Worm (Caenorhabditis elegans) whole organism, L4 larva: ENCODE results near the gene R193.2.

ENCODE experiments used
- D1046.2 ChIP-seq: fragments of 200-800 bp; sonication (Bioruptor generic); IDR thresholded peaks from 2 replicates; pipeline ENCODE4 v1.3.6; 2022; ENCODE audit warnings: missing genetic modification characterization, missing compliant biosample characterization
- Y105C5A.15 ChIP-seq: fragments of 200-800 bp; sonication (Bioruptor generic); IDR thresholded peaks from 2 replicates; pipeline ENCODE4 v1.3.6; 2022; ENCODE audit warnings: missing genetic modification characterization, missing compliant biosample characterization
- Y5F2A.4 ChIP-seq: fragments of 200-800 bp; sonication (Bioruptor generic); optimal IDR thresholded peaks from 2 replicates; lab custom pipeline; 2018; ENCODE audit warnings: mild to moderate bottlenecking, missing genetic modification characterization, missing compliant biosample characterization
- ZK337.2 ChIP-seq: fragments of 200-800 bp; sonication (Bioruptor generic); IDR thresholded peaks from 2 replicates; pipeline ENCODE4 v1.3.6; 2022; ENCODE audit warnings: missing genetic modification reagents, missing genetic modification characterization, missing compliant biosample characterization
- ama-1 ChIP-seq: fragments of 150-350 bp; optimal IDR thresholded peaks from 2 replicates; lab custom pipeline; 2014; ENCODE audit warnings: inconsistent platforms, mixed read lengths
- ceh-82 ChIP-seq: sonication (generic microtip); optimal IDR thresholded peaks from 2 replicates; lab custom pipeline; 2017; ENCODE audit warnings: missing biosample characterization, missing genetic modification characterization
- ces-1 ChIP-seq: fragments of 150-350 bp; sonication (generic microtip); optimal IDR thresholded peaks from 4 replicates; lab custom pipeline; 2014; ENCODE audit warnings: missing biosample characterization, missing genetic modification reagents, missing genetic modification characterization
- dmd-8 ChIP-seq: fragments of 200-800 bp; sonication (Bioruptor generic); IDR thresholded peaks from 2 replicates; pipeline ENCODE4 v1.3.6; 2022; ENCODE audit warnings: missing genetic modification characterization, missing compliant biosample characterization
- egl-27 ChIP-seq: sonication (generic microtip); optimal IDR thresholded peaks from 3 replicates; lab custom pipeline; 2017; ENCODE audit warnings: missing biosample characterization, missing genetic modification reagents, missing genetic modification characterization
- lin-13 ChIP-seq: fragments of 150-350 bp; optimal IDR thresholded peaks from 2 replicates; lab custom pipeline; 2014; ENCODE audit warnings: missing biosample characterization, missing genetic modification reagents, missing genetic modification characterization
- snpc-4 ChIP-seq: fragments of 150-350 bp; optimal IDR thresholded peaks from 2 replicates; lab custom pipeline; 2014; ENCODE audit warnings: missing biosample characterization, missing genetic modification characterization
- unc-62 ChIP-seq, 3 experiments: fragments of 150-350 bp in 1 of 3; sonication (generic microtip); optimal IDR thresholded peaks in 2 of 3; peaks in 1 of 3; 1 replicate in 1 of 3; 2 replicates in 2 of 3; lab custom pipeline; 2014 to 2017; ENCODE audit warnings: missing biosample characterization in 3 of 3, missing genetic modification characterization in 3 of 3, missing genetic modification reagents in 3 of 3, missing genotype in 1 of 3
- zag-1 ChIP-seq: fragments of 150-350 bp; optimal IDR thresholded peaks from 2 replicates; lab custom pipeline; 2014; ENCODE audit warnings: missing biosample characterization, missing genetic modification characterization
- ztf-7 ChIP-seq: fragments of 150-350 bp; optimal IDR thresholded peaks from 2 replicates; lab custom pipeline; 2014; ENCODE audit warnings: missing biosample characterization, missing genetic modification characterization

DNA sequence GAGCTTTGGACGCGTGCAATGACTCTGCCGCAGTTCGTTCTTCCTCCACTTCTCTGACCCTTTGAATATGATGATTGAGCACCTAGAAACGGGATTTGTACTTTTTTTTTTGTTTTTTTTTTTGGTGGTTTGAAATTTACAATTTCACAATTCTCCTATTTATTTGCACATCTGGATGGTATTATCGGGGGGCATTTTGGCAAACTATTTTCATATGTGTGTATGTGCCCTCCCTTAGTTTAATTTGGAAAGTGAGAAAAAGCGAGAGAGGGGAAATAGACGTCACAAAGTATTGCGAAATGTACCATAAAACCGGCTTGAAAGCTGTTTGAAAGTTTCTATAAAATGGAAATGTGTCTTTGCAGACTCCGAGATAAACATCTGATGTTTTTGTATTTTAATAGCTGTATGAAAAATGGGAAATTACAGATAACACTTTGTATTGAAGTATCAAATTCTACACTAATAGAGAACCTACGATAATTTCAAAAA, 61.9 kb downstream of the R193.2 start:
- TF ChIP-seq egl-27 (tag; lab: Kevin White, UChicago) (no peak), zag-1 (no peak), unc-62 (GFP tag; optimal IDR thresholded peaks at IDR 0.05 in 1 of 2; lab: Kevin White, UChicago) (peak in 1 of 2 experiments; percentile 10), unc-62 (tag; optimal IDR thresholded peaks at IDR 0.05; lab: Kevin White, UChicago) (no peak), D1046.2 (GFP tag; lab: Robert Waterston, UW) (no peak), lin-13 (no peak), Y5F2A.4 (no peak), ceh-82 (no peak), ZK337.2 (no peak), ama-1 (lab: Kevin White, UChicago) (no peak), snpc-4 (no peak), ces-1 (GFP tag; lab: Kevin White, UChicago) (no peak), dmd-8 (no peak), Y105C5A.15 (GFP tag; lab: Robert Waterston, UW) (no peak), ztf-7 (tag; lab: Kevin White, UChicago) (no peak)
